Worm (Caenorhabditis elegans): ENCODE measurements around the gene kcc-3.

- TF ChIP-seq ceh-88 (GFP tag; IDR thresholded peaks at IDR 0.05) (no peak), nhr-237 (tag; optimal IDR thresholded peaks at IDR 0.05) (no peak), unc-62 (GFP tag; optimal IDR thresholded peaks at IDR 0.05) (no peak), aly-2 (tag; optimal IDR thresholded peaks at IDR 0.05) (no peak), efl-1 (optimal IDR thresholded peaks at IDR 0.05) (peak; percentile 29 to 52), efl-1 (GFP tag; optimal IDR thresholded peaks at IDR 0.05 in 1 of 2) (peak; percentile 55 to 96), ama-1 (optimal IDR thresholded peaks at IDR 0.05) (no peak), lir-3 (tag; optimal IDR thresholded peaks at IDR 0.05; ENCODE audit: poor library complexity) (no peak), F16B12.6 (tag; optimal IDR thresholded peaks at IDR 0.05) (no peak), unc-30 (tag; optimal IDR thresholded peaks at IDR 0.05) (no peak), unc-130 (tag; optimal IDR thresholded peaks at IDR 0.05) (no peak), Y116A8C.19 (tag; optimal IDR thresholded peaks at IDR 0.05; ENCODE audit: borderline replicate concordance) (no peak)
These were observed 36.7 kb downstream of the kcc-3 start for ce11 chrII:7397273-7397840.

Measured in whole organism, L1 larva.